Worm (Caenorhabditis elegans) whole organism, young adult: ENCODE measurements around the gene srx-10.

Experiments used
- B0336.3 ChIP-seq: fragments of 200-800 bp; sonication (Bioruptor generic); IDR thresholded peaks from 2 replicates; pipeline ENCODE4 v1.3.6; 2022; ENCODE audit warnings: missing genetic modification characterization, missing compliant biosample characterization
- C17E4.6 ChIP-seq: fragments of 200-800 bp; sonication (Bioruptor generic); IDR thresholded peaks from 2 replicates; pipeline ENCODE4 v1.3.6; 2022; ENCODE audit warnings: missing genetic modification reagents, missing genetic modification characterization, missing compliant biosample characterization
- F22D6.2 ChIP-seq: sonication (generic microtip); optimal IDR thresholded peaks from 2 replicates; lab custom pipeline; 2016; ENCODE audit warnings: mild to moderate bottlenecking, missing genetic modification characterization, missing compliant biosample characterization
- F33H1.4 ChIP-seq: fragments of 200-800 bp; sonication (Bioruptor generic); IDR thresholded peaks from 2 replicates; pipeline ENCODE4 v1.3.6; 2022; ENCODE audit warnings: missing genetic modification reagents, missing genetic modification characterization, missing compliant biosample characterization
- F49E8.2 ChIP-seq: sonication (generic microtip); optimal IDR thresholded peaks from 3 replicates; lab custom pipeline; 2017; ENCODE audit warnings: missing genetic modification characterization, mild to moderate bottlenecking, missing compliant biosample characterization, antibody characterized with exemption, moderate library complexity; ENCODE audit not compliant: insufficient read depth
- K12H6.12 ChIP-seq: fragments of 200-800 bp; sonication (Bioruptor generic); optimal IDR thresholded peaks from 2 replicates; lab custom pipeline; 2018; ENCODE audit warnings: mild to moderate bottlenecking, missing genetic modification characterization, missing compliant biosample characterization
- Y95B8A.8 ChIP-seq: fragments of 200-800 bp; sonication (Bioruptor generic); IDR thresholded peaks from 2 replicates; pipeline ENCODE4 v1.3.6; 2022; ENCODE audit warnings: missing genetic modification reagents, missing genetic modification characterization, missing compliant biosample characterization
- ZK185.1 ChIP-seq: sonication (generic microtip); optimal IDR thresholded peaks from 2 replicates; lab custom pipeline; 2016; ENCODE audit warnings: mild to moderate bottlenecking, missing genetic modification characterization, missing compliant biosample characterization; ENCODE audit not compliant: poor library complexity, severe bottlenecking
- akir-1 ChIP-seq: fragments of 200-800 bp; sonication (Bioruptor generic); optimal IDR thresholded peaks from 2 replicates; lab custom pipeline; 2018; ENCODE audit warnings: mild to moderate bottlenecking, missing genetic modification characterization, moderate library complexity, missing compliant biosample characterization
- ama-1 ChIP-seq, 3 experiments: fragments of 150-350 bp in 1 of 3; sonication (generic microtip) in 2 of 3; optimal IDR thresholded peaks; 2 replicates each; lab custom pipeline; 2014 to 2018; ENCODE audit warnings: missing biosample characterization in 2 of 3, missing genetic modification characterization in 2 of 3, missing genetic modification reagents in 2 of 3
- aptf-2 ChIP-seq: fragments of 200-800 bp; sonication (Bioruptor generic); conservative IDR thresholded peaks from 2 replicates; pipeline ENCODE4 v1.3.6; 2022; ENCODE audit warnings: missing genetic modification reagents, missing genetic modification characterization, missing compliant biosample characterization
- bed-1 ChIP-seq: fragments of 200-800 bp; sonication (Bioruptor generic); IDR thresholded peaks from 2 replicates; pipeline ENCODE4 v1.3.6; 2022; ENCODE audit warnings: missing genetic modification reagents, missing genetic modification characterization, missing compliant biosample characterization
- cebp-1 ChIP-seq, 2 experiments: fragments of 200-800 bp in 1 of 2; sonication (Bioruptor generic) in 1 of 2; sonication (generic microtip) in 1 of 2; IDR thresholded peaks in 1 of 2; optimal IDR thresholded peaks in 1 of 2; 2 replicates each; pipeline versions ENCODE4 v1.3.6 to Lab custom; 2017 to 2022; ENCODE audit warnings: missing compliant biosample characterization in 2 of 2, missing genetic modification characterization in 2 of 2, mild to moderate bottlenecking in 1 of 2, missing genetic modification reagents in 1 of 2, moderate library complexity in 1 of 2
- ceh-40 ChIP-seq: fragments of 200-800 bp; sonication (Bioruptor generic); IDR thresholded peaks from 2 replicates; pipeline ENCODE4 v1.3.6; 2022; ENCODE audit warnings: missing genetic modification characterization, missing compliant biosample characterization
- egl-44 ChIP-seq: fragments of 200-800 bp; sonication (Bioruptor generic); IDR thresholded peaks from 2 replicates; pipeline ENCODE4 v1.3.6; 2022; ENCODE audit warnings: missing genetic modification reagents, missing genetic modification characterization, missing compliant biosample characterization
- gei-17 ChIP-seq: fragments of 200-800 bp; sonication (Bioruptor generic); optimal IDR thresholded peaks from 2 replicates; lab custom pipeline; 2018; ENCODE audit warnings: mild to moderate bottlenecking, missing genetic modification characterization, missing compliant biosample characterization
- hmg-1.2 ChIP-seq: fragments of 200-800 bp; sonication (Bioruptor generic); IDR thresholded peaks from 2 replicates; pipeline ENCODE4 v1.3.6; 2022; ENCODE audit warnings: missing genetic modification reagents, missing genetic modification characterization, missing compliant biosample characterization
- lin-26 ChIP-seq: fragments of 200-800 bp; sonication (Bioruptor generic); IDR thresholded peaks from 2 replicates; pipeline ENCODE4 v1.3.6; 2022; ENCODE audit warnings: missing genetic modification reagents, missing genetic modification characterization, missing compliant biosample characterization
- lir-1 ChIP-seq: fragments of 200-800 bp; sonication (Bioruptor generic); conservative IDR thresholded peaks from 2 replicates; pipeline ENCODE4 v1.3.6; 2022; ENCODE audit warnings: missing genetic modification reagents, missing genetic modification characterization, missing compliant biosample characterization
- lsl-1 ChIP-seq: fragments of 200-800 bp; sonication (Bioruptor generic); optimal IDR thresholded peaks from 2 replicates; lab custom pipeline; 2018; ENCODE audit warnings: mild to moderate bottlenecking, missing genetic modification characterization, moderate library complexity, missing compliant biosample characterization
- madf-3 ChIP-seq: fragments of 200-800 bp; sonication (Bioruptor generic); IDR thresholded peaks from 2 replicates; pipeline ENCODE4 v1.3.6; 2022; ENCODE audit warnings: missing genetic modification reagents, missing genetic modification characterization, missing compliant biosample characterization
- mcd-1 ChIP-seq: fragments of 200-800 bp; sonication (Bioruptor generic); IDR thresholded peaks from 2 replicates; pipeline ENCODE4 v1.3.6; 2022; ENCODE audit warnings: missing genetic modification reagents, missing genetic modification characterization, missing compliant biosample characterization
- nfya-2 ChIP-seq: fragments of 200-800 bp; sonication (Bioruptor generic); IDR thresholded peaks from 2 replicates; pipeline ENCODE4 v1.3.6; 2022; ENCODE audit warnings: missing genetic modification reagents, missing genetic modification characterization, missing compliant biosample characterization
- nhr-120 ChIP-seq: fragments of 200-800 bp; sonication (Bioruptor generic); IDR thresholded peaks from 2 replicates; pipeline ENCODE4 v1.3.6; 2022; ENCODE audit warnings: missing genetic modification characterization, missing compliant biosample characterization
- nhr-80 ChIP-seq: sonication (generic microtip); optimal IDR thresholded peaks from 2 replicates; lab custom pipeline; 2016; ENCODE audit warnings: missing genetic modification characterization, missing compliant biosample characterization
- pbrm-1 ChIP-seq: fragments of 200-800 bp; sonication (Bioruptor generic); IDR thresholded peaks from 2 replicates; pipeline ENCODE4 v1.3.6; 2022; ENCODE audit warnings: missing genetic modification reagents, missing genetic modification characterization, missing compliant biosample characterization
- rcor-1 ChIP-seq: fragments of 200-800 bp; sonication (Bioruptor generic); IDR thresholded peaks from 2 replicates; pipeline ENCODE4 v1.3.6; 2022; ENCODE audit warnings: missing genetic modification reagents, missing genetic modification characterization, missing compliant biosample characterization
- rec-8 ChIP-seq, 2 experiments: sonication (generic microtip); optimal IDR thresholded peaks; 2 replicates each; lab custom pipeline; 2016; ENCODE audit warnings: mild to moderate bottlenecking in 2 of 2, missing genetic modification characterization in 2 of 2, missing genetic modification reagents in 2 of 2, missing genotype in 2 of 2, missing biosample characterization in 1 of 2, missing compliant biosample characterization in 1 of 2, moderate library complexity in 1 of 2
- rpc-1 ChIP-seq, 2 experiments: fragments of 150-350 bp in 1 of 2; sonication (generic microtip) in 1 of 2; optimal IDR thresholded peaks; 2 replicates each; lab custom pipeline; 2014 to 2018; ENCODE audit warnings: missing biosample characterization in 1 of 2, missing genetic modification characterization in 1 of 2, missing genetic modification reagents in 1 of 2, missing genotype in 1 of 2
- sea-2 ChIP-seq: fragments of 200-800 bp; sonication (Bioruptor generic); IDR thresholded peaks from 2 replicates; pipeline ENCODE4 v1.3.6; 2022; ENCODE audit warnings: missing genetic modification characterization, missing compliant biosample characterization
- snpc-1.3 ChIP-seq: sonication (generic microtip); optimal IDR thresholded peaks from 2 replicates; lab custom pipeline; 2017; ENCODE audit warnings: missing genetic modification characterization, mild to moderate bottlenecking, missing compliant biosample characterization, antibody characterized with exemption, moderate library complexity, missing genotype, missing genetic modification reagents; ENCODE audit not compliant: insufficient read depth
- somi-1 ChIP-seq: fragments of 200-800 bp; sonication (Bioruptor generic); optimal IDR thresholded peaks from 2 replicates; lab custom pipeline; 2018; ENCODE audit warnings: mild to moderate bottlenecking, missing genetic modification characterization, missing compliant biosample characterization
- sptf-2 ChIP-seq: fragments of 200-800 bp; sonication (Bioruptor generic); optimal IDR thresholded peaks from 2 replicates; lab custom pipeline; 2018; ENCODE audit warnings: mild to moderate bottlenecking, missing genetic modification characterization, missing compliant biosample characterization
- tbp1 ChIP-seq: fragments of 200-800 bp; sonication (Bioruptor generic); optimal IDR thresholded peaks from 2 replicates; lab custom pipeline; 2018; ENCODE audit warnings: mild to moderate bottlenecking, missing genetic modification characterization, missing compliant biosample characterization
- tbx-9 ChIP-seq: sonication (generic microtip); optimal IDR thresholded peaks from 2 replicates; lab custom pipeline; 2016; ENCODE audit warnings: borderline replicate concordance, missing genetic modification characterization, inconsistent platforms, missing compliant biosample characterization
- tlf-1 ChIP-seq: fragments of 200-800 bp; sonication (Bioruptor generic); optimal IDR thresholded peaks from 2 replicates; lab custom pipeline; 2018; ENCODE audit warnings: mild to moderate bottlenecking, missing genetic modification characterization, missing compliant biosample characterization
- unc-130 ChIP-seq: sonication (generic microtip); optimal IDR thresholded peaks from 2 replicates; lab custom pipeline; 2016; ENCODE audit warnings: missing genetic modification reagents, missing genetic modification characterization, missing compliant biosample characterization
- zfh-2 ChIP-seq: fragments of 200-800 bp; sonication (Bioruptor generic); conservative IDR thresholded peaks from 2 replicates; pipeline ENCODE4 v1.3.6; 2022; ENCODE audit warnings: missing genetic modification reagents, missing genetic modification characterization, missing compliant biosample characterization
- ztf-18 ChIP-seq: sonication (generic microtip); optimal IDR thresholded peaks from 2 replicates; lab custom pipeline; 2016; ENCODE audit warnings: missing genotype, mild to moderate bottlenecking, missing genetic modification characterization, missing compliant biosample characterization
- ztf-22 ChIP-seq: fragments of 200-800 bp; sonication (Bioruptor generic); optimal IDR thresholded peaks from 2 replicates; lab custom pipeline; 2018; ENCODE audit warnings: mild to moderate bottlenecking, missing genetic modification characterization, moderate library complexity, missing compliant biosample characterization

Gene srx-10

DNA sequence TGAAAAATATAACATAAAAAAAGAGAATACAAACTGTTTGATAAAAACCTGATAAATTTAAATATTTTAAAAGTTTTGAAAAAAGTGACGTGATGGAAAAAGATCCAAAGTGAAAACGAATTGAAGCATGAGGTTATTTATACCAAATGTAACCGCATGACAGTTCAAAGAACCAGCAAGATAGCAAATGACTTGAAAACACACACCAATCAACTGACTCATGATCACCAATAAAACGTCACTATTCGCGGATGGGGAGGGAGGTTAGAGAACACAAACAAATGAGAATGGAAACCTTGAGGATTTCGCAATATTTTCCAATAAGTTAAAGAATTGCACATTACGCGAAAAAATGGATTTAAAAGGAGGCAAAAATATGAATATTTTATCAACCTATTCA is 36.9 kb downstream of the srx-10 start, which contains the start of gene C06B3.7 (continued):
- peak; percentile 98 for TF ChIP-seq cebp-1 (GFP tag; IDR thresholded peaks at IDR 0.05; lab: Robert Waterston, UW)
- peak; percentile 99 for TF ChIP-seq cebp-1 (tag; optimal IDR thresholded peaks at IDR 0.05; lab: Kevin White, UChicago)
- TF ChIP-seq ztf-22 (GFP tag; lab: Kevin White, UChicago): no peak
- peak; percentile 34; the same call in 1 of the 2 replicates for TF ChIP-seq lir-1
- TF ChIP-seq akir-1 (GFP tag; lab: Kevin White, UChicago): no peak
- no peak for TF ChIP-seq lsl-1 (GFP tag; lab: Kevin White, UChicago)
- no peak for TF ChIP-seq ztf-18
- 0 out of 2 replicates have a peak, but pooled peaks have one; percentile 8 for TF ChIP-seq rcor-1 (GFP tag; lab: Robert Waterston, UW)
- 0 out of 2 replicates have a peak, but pooled peaks have one; percentile 27 for TF ChIP-seq mcd-1 (GFP tag; lab: Robert Waterston, UW)
- TF ChIP-seq sea-2 (GFP tag; lab: Robert Waterston, UW): no peak
- TF ChIP-seq madf-3 (GFP tag; lab: Robert Waterston, UW): 0 out of 2 replicates have a peak, but pooled peaks have one; percentile 2
- TF ChIP-seq tbp1 (GFP tag; lab: Kevin White, UChicago): peak; percentile 55
- peak; percentile 83 for TF ChIP-seq nhr-80 (tag; lab: Kevin White, UChicago)
- TF ChIP-seq C17E4.6 (GFP tag; lab: Robert Waterston, UW): no peak
- no peak for TF ChIP-seq ceh-40 (GFP tag; lab: Robert Waterston, UW)
- TF ChIP-seq, all 124 proteins: peak for 25

DNA sequence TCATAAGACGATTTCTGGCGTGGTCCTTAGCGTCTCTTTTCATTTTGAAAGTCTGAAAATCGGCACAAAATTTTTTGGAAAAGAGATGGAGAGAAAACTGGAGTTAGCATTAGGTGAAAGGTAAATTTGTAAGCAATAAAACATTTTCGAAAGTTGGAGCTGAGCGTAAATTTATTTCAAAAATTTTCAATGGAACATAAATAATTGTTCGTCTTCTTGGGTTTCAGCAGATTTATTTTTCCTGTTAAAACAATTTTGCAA is 37.4 kb downstream of the srx-10 start, which contains the start of gene C06B3.6:
C06B3.6 (minus strand) TSS at position 52 of the 261 bp plus-strand sequence.
- no peak for TF ChIP-seq nfya-2 (GFP tag; lab: Robert Waterston, UW)
- TF ChIP-seq Y95B8A.8 (GFP tag; lab: Robert Waterston, UW): no peak
- TF ChIP-seq B0336.3 (GFP tag; lab: Robert Waterston, UW): 0 out of 2 replicates have a peak, but pooled peaks have one; percentile 0
- TF ChIP-seq tbx-9 (tag; lab: Kevin White, UChicago): no peak
- no peak for TF ChIP-seq K12H6.12 (tag; lab: Kevin White, UChicago)
- 0 out of 2 replicates have a peak, but pooled peaks have one; percentile 4 for TF ChIP-seq aptf-2 (GFP tag; lab: Robert Waterston, UW)
- TF ChIP-seq egl-44: no peak
- TF ChIP-seq pbrm-1 (GFP tag; lab: Robert Waterston, UW): 0 out of 2 replicates have a peak, but pooled peaks have one; percentile 5
- no peak for TF ChIP-seq zfh-2
- peak; percentile 90 for TF ChIP-seq ama-1 (optimal IDR thresholded peaks at IDR 0.05; lab: Kevin White, UChicago)
- no peak for TF ChIP-seq ama-1 (GFP tag; optimal IDR thresholded peaks at IDR 0.05; lab: Kevin White, UChicago)
- TF ChIP-seq tlf-1: no peak
- TF ChIP-seq ZK185.1: no peak

DNA sequence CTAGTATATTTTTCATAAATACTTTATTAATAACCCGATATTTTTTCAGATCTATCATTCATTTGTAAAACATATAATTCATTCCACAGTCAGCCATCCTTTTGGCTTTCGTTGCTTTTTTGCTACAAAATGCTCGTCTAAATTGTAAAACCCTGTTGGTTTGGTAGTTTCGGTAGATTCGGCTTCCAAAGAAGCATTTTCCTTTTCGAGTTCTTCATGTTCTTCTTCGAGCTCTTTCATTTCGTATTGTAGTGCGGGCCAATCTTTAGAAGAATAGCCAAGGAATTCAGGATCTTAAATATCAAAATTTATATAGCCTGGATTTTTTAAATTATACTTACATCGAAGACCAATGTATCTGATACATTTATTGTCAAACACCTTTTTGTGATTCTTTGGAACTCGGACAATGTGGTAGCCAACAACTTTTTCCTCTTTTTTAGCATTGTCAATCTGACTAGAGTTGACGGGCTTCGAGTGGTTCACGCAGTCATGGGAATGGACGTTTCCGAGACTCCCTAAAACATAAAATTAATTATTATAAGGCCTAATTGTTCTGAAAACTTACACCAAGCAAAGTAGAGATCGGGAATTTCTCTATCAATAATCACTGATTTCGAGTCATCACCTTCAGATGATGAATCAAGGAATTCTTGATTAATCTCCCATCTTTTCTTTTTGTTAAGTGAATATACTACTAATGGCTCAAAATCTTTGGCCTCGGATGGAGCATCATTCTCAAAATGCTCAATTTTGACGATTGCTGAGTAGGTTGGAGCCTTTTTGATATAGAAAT is 38.0 kb downstream of the srx-10 start:
- TF ChIP-seq ztf-18: no peak
- no peak for TF ChIP-seq nhr-120 (GFP tag; lab: Robert Waterston, UW)
- TF ChIP-seq gei-17 (GFP tag; lab: Kevin White, UChicago): no peak
- no peak for TF ChIP-seq hmg-1.2
- TF ChIP-seq F22D6.2: no peak
- no peak for TF ChIP-seq snpc-1.3 (tag; lab: Kevin White, UChicago)
- TF ChIP-seq B0336.3 (GFP tag; lab: Robert Waterston, UW): peak; percentile 15
- no peak for TF ChIP-seq rpc-1 (optimal IDR thresholded peaks at IDR 0.05; lab: Kevin White, UChicago)
- TF ChIP-seq rpc-1 (tag; optimal IDR thresholded peaks at IDR 0.05; lab: Kevin White, UChicago): no peak
- no peak for TF ChIP-seq sptf-2 (GFP tag; lab: Kevin White, UChicago)
- TF ChIP-seq F49E8.2: no peak
- 0 out of 2 replicates have a peak, but pooled peaks have one; percentile 5 for TF ChIP-seq aptf-2 (GFP tag; lab: Robert Waterston, UW)
- no peak for TF ChIP-seq somi-1 (GFP tag; lab: Kevin White, UChicago)
- TF ChIP-seq madf-3 (GFP tag; lab: Robert Waterston, UW): 0 out of 2 replicates have a peak, but pooled peaks have one; percentile 27
- peak; percentile 71; the same call in 1 of the 2 replicates for TF ChIP-seq Y95B8A.8 (GFP tag; lab: Robert Waterston, UW)
- TF ChIP-seq rec-8 (tag; optimal IDR thresholded peaks at IDR 0.05; lab: Kevin White, UChicago): no peak
- TF ChIP-seq ama-1 (optimal IDR thresholded peaks at IDR 0.05; lab: Kevin White, UChicago): peak; percentile 53
- no peak for TF ChIP-seq ama-1 (GFP tag; optimal IDR thresholded peaks at IDR 0.05; lab: Kevin White, UChicago)
- no peak for TF ChIP-seq lin-26 (GFP tag; lab: Robert Waterston, UW)
- TF ChIP-seq unc-130 (GFP tag; lab: Kevin White, UChicago): no peak
- no peak for TF ChIP-seq F33H1.4
- TF ChIP-seq akir-1 (GFP tag; lab: Kevin White, UChicago): no peak
- TF ChIP-seq K12H6.12 (tag; lab: Kevin White, UChicago): no peak
- TF ChIP-seq cebp-1 (GFP tag; IDR thresholded peaks at IDR 0.05; lab: Robert Waterston, UW): no peak
- TF ChIP-seq cebp-1 (tag; optimal IDR thresholded peaks at IDR 0.05; lab: Kevin White, UChicago): peak; percentile 29
- TF ChIP-seq bed-1 (GFP tag; lab: Robert Waterston, UW): no peak
